Worm (Caenorhabditis elegans) whole organism, L1 larva: ENCODE results near the gene srh-174.

ENCODE experiments used
- C04F5.9 ChIP-seq: sonication (generic microtip); optimal IDR thresholded peaks from 2 replicates; lab custom pipeline; 2016; ENCODE audit warnings: missing genetic modification characterization, missing compliant biosample characterization
- C34B4.2 ChIP-seq: sonication (generic microtip); optimal IDR thresholded peaks from 2 replicates; lab custom pipeline; 2017; ENCODE audit warnings: mild to moderate bottlenecking, missing genetic modification characterization, missing compliant biosample characterization
- F16B12.6 ChIP-seq: fragments of 150-350 bp; optimal IDR thresholded peaks from 2 replicates; lab custom pipeline; 2014; ENCODE audit warnings: missing biosample characterization, missing genetic modification characterization
- Y116A8C.19 ChIP-seq: sonication (generic microtip); optimal IDR thresholded peaks from 2 replicates; lab custom pipeline; 2016; ENCODE audit warnings: missing compliant biosample characterization, missing genetic modification characterization, borderline replicate concordance
- aha-1 ChIP-seq: fragments of 150-350 bp; optimal IDR thresholded peaks from 2 replicates; lab custom pipeline; 2014; ENCODE audit warnings: missing biosample characterization, missing genetic modification characterization
- blmp-1 ChIP-seq: fragments of 150-350 bp; optimal IDR thresholded peaks from 2 replicates; lab custom pipeline; 2014; ENCODE audit warnings: missing biosample characterization, missing genetic modification characterization
- ceh-63 ChIP-seq: fragments of 200-800 bp; sonication (Bioruptor generic); optimal IDR thresholded peaks from 2 replicates; lab custom pipeline; 2018; ENCODE audit warnings: mild to moderate bottlenecking, missing genetic modification characterization, missing compliant biosample characterization
- ceh-88 ChIP-seq: fragments of 200-800 bp; sonication (Bioruptor generic); IDR thresholded peaks from 2 replicates; pipeline ENCODE4 v1.3.6; 2022; ENCODE audit warnings: missing genetic modification characterization, missing compliant biosample characterization
- ceh-90 ChIP-seq: sonication (generic microtip); optimal IDR thresholded peaks from 2 replicates; lab custom pipeline; 2016; ENCODE audit warnings: missing genetic modification characterization, missing compliant biosample characterization
- ces-1 ChIP-seq: fragments of 150-350 bp; optimal IDR thresholded peaks from 2 replicates; lab custom pipeline; 2014; ENCODE audit warnings: missing biosample characterization, missing genetic modification reagents, missing genetic modification characterization
- dsc-1 ChIP-seq: sonication (generic microtip); optimal IDR thresholded peaks from 2 replicates; lab custom pipeline; 2016; ENCODE audit warnings: mild to moderate bottlenecking, missing genetic modification characterization, missing compliant biosample characterization
- efl-1 ChIP-seq, 4 experiments: fragments of 150-350 bp; optimal IDR thresholded peaks in 3 of 4; peaks in 1 of 4; 1 replicate in 1 of 4; 2 replicates in 3 of 4; lab custom pipeline; 2014; ENCODE audit warnings: missing biosample characterization in 2 of 4, missing genetic modification characterization in 2 of 4, missing genetic modification reagents in 2 of 4
- efl-3 ChIP-seq: fragments of 200-800 bp; sonication (Bioruptor generic); optimal IDR thresholded peaks from 2 replicates; lab custom pipeline; 2018; ENCODE audit warnings: mild to moderate bottlenecking, missing genetic modification characterization, missing compliant biosample characterization
- elt-2 ChIP-seq: sonication (generic microtip); optimal IDR thresholded peaks from 2 replicates; lab custom pipeline; 2016; ENCODE audit warnings: missing genetic modification characterization, mild to moderate bottlenecking, inconsistent platforms, missing compliant biosample characterization, missing genetic modification reagents
- elt-3 ChIP-seq, 6 experiments: fragments of 150-350 bp in 1 of 6; sonication (generic microtip); optimal IDR thresholded peaks; 2 replicates each; lab custom pipeline; 2017 to 2018; ENCODE audit warnings: missing biosample characterization in 6 of 6, missing genetic modification characterization in 6 of 6, inconsistent platforms in 1 of 6
- ets-5 ChIP-seq: fragments of 200-800 bp; sonication (Bioruptor generic); IDR thresholded peaks from 2 replicates; pipeline ENCODE4 v1.3.6; 2022; ENCODE audit warnings: missing genetic modification characterization, missing compliant biosample characterization
- fkh-10 ChIP-seq: sonication (generic microtip); optimal IDR thresholded peaks from 2 replicates; lab custom pipeline; 2017; ENCODE audit warnings: missing biosample characterization, missing genetic modification reagents, missing genetic modification characterization
- fos-1 ChIP-seq: fragments of 150-350 bp; optimal IDR thresholded peaks from 2 replicates; lab custom pipeline; 2014; ENCODE audit warnings: missing biosample characterization, missing genetic modification characterization
- hlh-4 ChIP-seq: sonication (generic microtip); optimal IDR thresholded peaks from 2 replicates; lab custom pipeline; 2016; ENCODE audit warnings: mild to moderate bottlenecking, missing genetic modification characterization, missing compliant biosample characterization
- hpl-2 ChIP-seq: fragments of 150-350 bp; optimal IDR thresholded peaks from 2 replicates; lab custom pipeline; 2014; ENCODE audit warnings: missing biosample characterization, missing genetic modification reagents, missing genetic modification characterization
- isw-1 ChIP-seq: fragments of 200-800 bp; sonication (Bioruptor generic); IDR thresholded peaks from 2 replicates; pipeline ENCODE4 v1.3.6; 2022; ENCODE audit warnings: missing genetic modification characterization, missing compliant biosample characterization
- jun-1 ChIP-seq: fragments of 150-350 bp; optimal IDR thresholded peaks from 2 replicates; lab custom pipeline; 2014; ENCODE audit warnings: missing biosample characterization, missing genetic modification reagents, missing genetic modification characterization
- lin-14 ChIP-seq: fragments of 200-800 bp; sonication (Bioruptor generic); optimal IDR thresholded peaks from 2 replicates; lab custom pipeline; 2018; ENCODE audit warnings: mild to moderate bottlenecking, missing genetic modification characterization, moderate library complexity, missing compliant biosample characterization
- lsy-2 ChIP-seq, 2 experiments: fragments of 150-350 bp; optimal IDR thresholded peaks; 2 replicates each; lab custom pipeline; 2014; ENCODE audit warnings: missing biosample characterization in 2 of 2, missing genetic modification characterization in 2 of 2
- mab-9 ChIP-seq: fragments of 200-800 bp; sonication (Bioruptor generic); IDR thresholded peaks from 2 replicates; pipeline ENCODE4 v1.3.6; 2022; ENCODE audit warnings: missing genetic modification reagents, missing genetic modification characterization, missing compliant biosample characterization
- mef-2 ChIP-seq: fragments of 150-350 bp; optimal IDR thresholded peaks from 2 replicates; lab custom pipeline; 2014; ENCODE audit warnings: missing biosample characterization, missing genetic modification characterization
- mep-1 ChIP-seq: fragments of 150-350 bp; optimal IDR thresholded peaks from 2 replicates; lab custom pipeline; 2014; ENCODE audit warnings: missing biosample characterization, missing genetic modification characterization
- nhr-11 ChIP-seq: fragments of 150-350 bp; optimal IDR thresholded peaks from 2 replicates; lab custom pipeline; 2014; ENCODE audit warnings: missing biosample characterization, missing genetic modification characterization
- nhr-237 ChIP-seq: fragments of 150-350 bp; optimal IDR thresholded peaks from 2 replicates; lab custom pipeline; 2014; ENCODE audit warnings: missing biosample characterization, missing genetic modification characterization
- nhr-28 ChIP-seq: fragments of 150-350 bp; optimal IDR thresholded peaks from 2 replicates; lab custom pipeline; 2014; ENCODE audit warnings: missing biosample characterization, missing genetic modification characterization
- pag-3 ChIP-seq: sonication (generic microtip); optimal IDR thresholded peaks from 2 replicates; lab custom pipeline; 2017; ENCODE audit warnings: missing genetic modification characterization, mild to moderate bottlenecking, missing compliant biosample characterization, antibody characterized with exemption, borderline replicate concordance; ENCODE audit not compliant: insufficient read depth
- pqm-1 ChIP-seq: sonication (generic microtip); optimal IDR thresholded peaks from 3 replicates; lab custom pipeline; 2017; ENCODE audit warnings: missing biosample characterization, missing genetic modification characterization
- skn-1 ChIP-seq: fragments of 150-350 bp; optimal IDR thresholded peaks from 2 replicates; lab custom pipeline; 2014; ENCODE audit warnings: missing biosample characterization, missing genetic modification characterization
- snu-23 ChIP-seq: sonication (generic microtip); optimal IDR thresholded peaks from 2 replicates; lab custom pipeline; 2016; ENCODE audit warnings: missing genetic modification characterization, missing compliant biosample characterization
- sup-37 ChIP-seq: fragments of 200-800 bp; sonication (Bioruptor generic); optimal IDR thresholded peaks from 2 replicates; lab custom pipeline; 2018; ENCODE audit warnings: mild to moderate bottlenecking, missing genetic modification characterization, missing compliant biosample characterization
- swsn-7 ChIP-seq: sonication (generic microtip); optimal IDR thresholded peaks from 2 replicates; lab custom pipeline; 2016; ENCODE audit warnings: missing genetic modification characterization, missing compliant biosample characterization
- tbx-2 ChIP-seq: sonication (generic microtip); optimal IDR thresholded peaks from 2 replicates; lab custom pipeline; 2016; ENCODE audit warnings: missing genetic modification characterization, missing compliant biosample characterization
- unc-130 ChIP-seq: fragments of 150-350 bp; optimal IDR thresholded peaks from 2 replicates; lab custom pipeline; 2017; ENCODE audit warnings: missing biosample characterization, missing genetic modification characterization, inconsistent platforms
- unc-62 ChIP-seq: fragments of 150-350 bp; optimal IDR thresholded peaks from 2 replicates; lab custom pipeline; 2014; ENCODE audit warnings: missing biosample characterization, missing genetic modification reagents, missing genetic modification characterization
- unc-98 ChIP-seq: fragments of 200-800 bp; sonication (Bioruptor generic); IDR thresholded peaks from 2 replicates; pipeline ENCODE4 v1.3.6; 2022; ENCODE audit warnings: missing genetic modification characterization, missing compliant biosample characterization
- zip-4 ChIP-seq: fragments of 200-800 bp; sonication (Bioruptor generic); optimal IDR thresholded peaks from 2 replicates; lab custom pipeline; 2018; ENCODE audit warnings: mild to moderate bottlenecking, missing genetic modification characterization, moderate library complexity, missing compliant biosample characterization

srh-174 gene

ce11 chrV:17182045-17182444 lies 3.5 kb downstream of the srh-174 start, which contains the start of gene srh-159:
Gene srh-159 (plus strand): TSS chrV:17182345.
- TF ChIP-seq ces-1 (GFP tag; lab: Kevin White, UChicago) (no peak), efl-3 (GFP tag; lab: Kevin White, UChicago) (no peak), hlh-4 (tag; lab: Kevin White, UChicago) (peak; percentile 90), pqm-1 (tag; lab: Kevin White, UChicago) (no peak), lin-14 (no peak), snu-23 (no peak)

- no peak for TF ChIP-seq Y116A8C.19 (tag; lab: Kevin White, UChicago)
- TF ChIP-seq lsy-2 (tag; optimal IDR thresholded peaks at IDR 0.05; lab: Kevin White, UChicago) = no peak
- TF ChIP-seq ces-1 (GFP tag; lab: Kevin White, UChicago) = no peak
- no peak for TF ChIP-seq C34B4.2 (tag; lab: Kevin White, UChicago)
- no peak for TF ChIP-seq swsn-7
- no peak for TF ChIP-seq nhr-237 (tag; lab: Kevin White, UChicago)
- TF ChIP-seq F16B12.6 (tag; lab: Kevin White, UChicago) = no peak
- TF ChIP-seq unc-62 (GFP tag; lab: Kevin White, UChicago) = no peak
- no peak for TF ChIP-seq ceh-63 (GFP tag; lab: Kevin White, UChicago)
- TF ChIP-seq elt-3 (tag; optimal IDR thresholded peaks at IDR 0.05; lab: Kevin White, UChicago) = no peak
- no peak for TF ChIP-seq ceh-88
- no peak for TF ChIP-seq ceh-90 (tag; lab: Kevin White, UChicago)
Observed at ce11 chrV:17190399-17190798, 11.8 kb downstream of the srh-174 start, which contains the start of gene str-199. Gene str-199 (minus strand): TSS chrV:17190499.

ce11 chrV:17192238-17192637 lies 13.7 kb downstream of the srh-174 start, which contains the start of gene srz-47:
Gene srz-47 (minus strand): TSS chrV:17192338.
- TF ChIP-seq zip-4 (GFP tag; lab: Kevin White, UChicago) (no peak), hlh-4 (tag; lab: Kevin White, UChicago) (peak; percentile 29)

DNA sequence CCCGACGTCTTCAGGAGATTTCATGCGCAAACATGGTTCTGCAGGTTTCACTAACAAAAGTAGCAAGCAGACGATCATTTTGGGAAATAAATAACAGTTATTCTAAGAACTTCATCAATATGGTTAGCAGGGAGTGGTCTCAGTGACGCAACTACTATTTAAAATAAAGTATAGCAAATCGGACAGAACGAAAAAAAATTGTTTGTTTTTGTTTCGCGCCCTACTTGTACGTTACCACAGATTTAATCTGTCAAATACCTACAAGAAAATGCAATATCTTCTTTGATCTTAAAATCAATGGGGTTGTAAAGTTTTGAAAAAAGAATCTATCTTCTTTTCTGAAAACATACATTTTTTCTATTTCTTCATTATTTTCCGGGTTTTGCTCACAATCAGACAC lies 20.4 kb downstream of the srh-174 start, which contains the start of gene srz-96:
Gene srz-96, plus strand, starts transcription at position 301 of the 400 bp plus-strand sequence.
- TF ChIP-seq swsn-7 (no peak), isw-1 (GFP tag; lab: Robert Waterston, UW) (no peak), mab-9 (GFP tag; lab: Robert Waterston, UW) (no peak), nhr-28 (tag; lab: Kevin White, UChicago) (no peak), pqm-1 (tag; lab: Kevin White, UChicago) (no peak), dsc-1 (tag; lab: Kevin White, UChicago) (no peak), jun-1 (tag; lab: Kevin White, UChicago) (no peak), blmp-1 (tag; lab: Kevin White, UChicago) (no peak), elt-2 (tag; lab: Kevin White, UChicago) (no peak), mep-1 (tag; lab: Kevin White, UChicago) (no peak), pag-3 (tag; lab: Kevin White, UChicago) (no peak), nhr-11 (tag; lab: Kevin White, UChicago) (no peak), unc-62 (GFP tag; lab: Kevin White, UChicago) (no peak), unc-98 (GFP tag; lab: Robert Waterston, UW) (no peak), skn-1 (no peak), fos-1 (tag; lab: Kevin White, UChicago) (no peak), tbx-2 (tag; lab: Kevin White, UChicago) (no peak), unc-130 (no peak), sup-37 (GFP tag; lab: Kevin White, UChicago) (no peak)

- TF ChIP-seq efl-1 (optimal IDR thresholded peaks at IDR 0.05; lab: Kevin White, UChicago) (no peak), efl-1 (GFP tag; optimal IDR thresholded peaks at IDR 0.05 in 1 of 2; lab: Kevin White, UChicago) (no peak), unc-62 (GFP tag; lab: Kevin White, UChicago) (no peak), C04F5.9 (tag; lab: Kevin White, UChicago) (no peak), ets-5 (GFP tag; lab: Robert Waterston, UW) (no peak), fkh-10 (GFP tag; lab: Kevin White, UChicago) (no peak), hpl-2 (GFP tag; lab: Kevin White, UChicago) (no peak), mef-2 (tag; lab: Kevin White, UChicago) (no peak), aha-1 (tag; lab: Kevin White, UChicago) (no peak)
Observed at ce11 chrV:17201847-17202246, 23.3 kb downstream of the srh-174 start, which contains the start of gene Y68A4A.10. Gene Y68A4A.10 (plus strand): TSS chrV:17202147.
